Fruit fly (Drosophila melanogaster): Measurements from ENCODE around the gene kek5.

Gene kek5

dm6 chrX:19307810-19308456 lies 45.0 kb upstream of the kek5 start, which contains the start of gene CG8051 (continued):
- peak; percentile 39 for TF ChIP-seq CG17385 (GFP tag; optimal IDR thresholded peaks at IDR 0.05)
- TF ChIP-seq pfk (GFP tag; optimal IDR thresholded peaks at IDR 0.05), result no peak
- TF ChIP-seq CG9609 (GFP tag; optimal IDR thresholded peaks at IDR 0.05), result no peak
- no peak for TF ChIP-seq Bdp1 (GFP tag; optimal IDR thresholded peaks at IDR 0.05)
- no peak for TF ChIP-seq unc-4 (GFP tag; IDR thresholded peaks at IDR 0.05; ENCODE audit: partially characterized antibody)
- no peak for TF ChIP-seq Hr39 (optimal IDR thresholded peaks at IDR 0.05)
- no peak for TF ChIP-seq CG12155 (GFP tag; optimal IDR thresholded peaks at IDR 0.05)
- peak; percentile 42; the same call in 1 of the 2 replicates for TF ChIP-seq E2f1 (GFP tag; IDR thresholded peaks at IDR 0.05)
- TF ChIP-seq tx (GFP tag; optimal IDR thresholded peaks at IDR 0.05), result no peak
- no peak for TF ChIP-seq CG10654 (GFP tag; optimal IDR thresholded peaks at IDR 0.05)
- TF ChIP-seq Nf-YB (GFP tag; optimal IDR thresholded peaks at IDR 0.05), result no peak
- TF ChIP-seq Kr (GFP tag; optimal IDR thresholded peaks at IDR 0.05), result peak; percentile 13
- TF ChIP-seq CG3407 (GFP tag; optimal IDR thresholded peaks at IDR 0.05), result no peak
- no peak for TF ChIP-seq BtbVII (GFP tag; optimal IDR thresholded peaks at IDR 0.05)
- TF ChIP-seq z (GFP tag; IDR thresholded peaks at IDR 0.05), result no peak
- peak; percentile 3 for TF ChIP-seq CG1603 (tag; optimal IDR thresholded peaks at IDR 0.05)
- no peak for TF ChIP-seq kay (GFP tag; optimal IDR thresholded peaks at IDR 0.05)
- TF ChIP-seq gt (GFP tag; IDR thresholded peaks at IDR 0.05), result no peak
- peak; percentile 5 for TF ChIP-seq Blimp-1 (GFP tag; optimal IDR thresholded peaks at IDR 0.05)
- TF ChIP-seq Rx (GFP tag; IDR thresholded peaks at IDR 0.05), result no peak
- TF ChIP-seq Side (GFP tag; optimal IDR thresholded peaks at IDR 0.05), result peak; percentile 13
- peak; percentile 32; the same call in 1 of the 2 replicates for TF ChIP-seq Adf1 (GFP tag; IDR thresholded peaks at IDR 0.05)
- no peak for TF ChIP-seq CG34422 (GFP tag; IDR thresholded peaks at IDR 0.05)
- TF ChIP-seq ash1 (GFP tag; optimal IDR thresholded peaks at IDR 0.05), result no peak
- TF ChIP-seq esg (GFP tag; conservative IDR thresholded peaks at IDR 0.05), result no peak
- no peak for TF ChIP-seq Ada2b (GFP tag; IDR thresholded peaks at IDR 0.05)
- no peak for TF ChIP-seq CG31388 (GFP tag; optimal IDR thresholded peaks at IDR 0.05)
- peak; percentile 53 for TF ChIP-seq grn (GFP tag; optimal IDR thresholded peaks at IDR 0.05)
- no peak for TF ChIP-seq hbn (GFP tag; IDR thresholded peaks at IDR 0.05; ENCODE audit: partially characterized antibody)
- TF ChIP-seq her (GFP tag; optimal IDR thresholded peaks at IDR 0.05), result no peak
- no peak for TF ChIP-seq Mad (GFP tag; optimal IDR thresholded peaks at IDR 0.05)
- no peak for TF ChIP-seq fru (optimal IDR thresholded peaks at IDR 0.05)
- TF ChIP-seq crp (GFP tag; optimal IDR thresholded peaks at IDR 0.05), result no peak
- 0 out of 2 replicates have a peak, but pooled peaks have one; percentile 13 for TF ChIP-seq Ptx1 (GFP tag; IDR thresholded peaks at IDR 0.05)
- no peak for TF ChIP-seq CG7839 (tag; optimal IDR thresholded peaks at IDR 0.05)
- no peak for TF ChIP-seq crol (GFP tag; IDR thresholded peaks at IDR 0.05)
- TF ChIP-seq bigmax (GFP tag; optimal IDR thresholded peaks at IDR 0.05), result no peak
- no peak for TF ChIP-seq CG6765 (GFP tag; optimal IDR thresholded peaks at IDR 0.05)
- TF ChIP-seq wor (GFP tag; IDR thresholded peaks at IDR 0.05), result no peak
- no peak for TF ChIP-seq CG10366 (GFP tag; IDR thresholded peaks at IDR 0.05)
- no peak for TF ChIP-seq B-H2 (GFP tag; optimal IDR thresholded peaks at IDR 0.05)
- no peak for TF ChIP-seq CG8359 (GFP tag; optimal IDR thresholded peaks at IDR 0.05; ENCODE audit: borderline replicate concordance)
- no peak for TF ChIP-seq CG10565 (GFP tag; optimal IDR thresholded peaks at IDR 0.05)
- TF ChIP-seq NfI (GFP tag; optimal IDR thresholded peaks at IDR 0.05), result no peak
- no peak for TF ChIP-seq Trl (optimal IDR thresholded peaks at IDR 0.05)
- peak; percentile 9 for TF ChIP-seq Trl (GFP tag; optimal IDR thresholded peaks at IDR 0.05)
- peak; percentile 34 for TF ChIP-seq Fer1 (GFP tag; optimal IDR thresholded peaks at IDR 0.05)
- no peak for TF ChIP-seq CG7786 (GFP tag; optimal IDR thresholded peaks at IDR 0.05)
- TF ChIP-seq Sry-β (GFP tag; optimal IDR thresholded peaks at IDR 0.05), result no peak

Data from whole organism, embryonic.